Worm (Caenorhabditis elegans): ENCODE measurements around the gene T20B12.5.

- TF ChIP-seq rbr-2 (tag; optimal IDR thresholded peaks at IDR 0.05) (no peak), pqm-1 (tag; optimal IDR thresholded peaks at IDR 0.05) (no peak), nhr-11 (tag; optimal IDR thresholded peaks at IDR 0.05) (no peak), zfp-3 (GFP tag; conservative IDR thresholded peaks at IDR 0.05) (no peak), ama-1 (optimal IDR thresholded peaks at IDR 0.05) (no peak), mep-1 (tag; optimal IDR thresholded peaks at IDR 0.05) (no peak)
Measured at ce11 chrIII:7357356-7357755, 9.6 kb downstream of the T20B12.5 start, which contains the start of gene F08F8.10.
